Fruit fly (Drosophila melanogaster) whole organism: ENCODE measurements around the gene CkIIalpha-i3.

Experiments
- CG8478 ChIP-seq: fragments of >200 bp; optimal IDR thresholded peaks from 2 replicates; lab custom pipeline; 2018; ENCODE audit warnings: inconsistent platforms
- Dll ChIP-seq: fragments of >200 bp; optimal IDR thresholded peaks from 2 replicates; lab custom pipeline; 2017
- EcR ChIP-seq, 2 experiments: fragments of >200 bp; optimal IDR thresholded peaks; 2 replicates each; lab custom pipeline; 2017; ENCODE audit warnings: missing biosample characterization in 2 of 2, missing genetic modification characterization in 2 of 2, missing genetic modification reagents in 2 of 2
- pan ChIP-seq: fragments of >200 bp; optimal IDR thresholded peaks from 2 replicates; lab custom pipeline; 2017
- psq ChIP-seq: fragments of >200 bp; optimal IDR thresholded peaks from 2 replicates; lab custom pipeline; 2017
- usp ChIP-seq: fragments of >200 bp; optimal IDR thresholded peaks from 2 replicates; lab custom pipeline; 2017; ENCODE audit warnings: missing biosample characterization, missing genetic modification characterization, mixed read lengths

The CkIIalpha-i3 gene

DNA sequence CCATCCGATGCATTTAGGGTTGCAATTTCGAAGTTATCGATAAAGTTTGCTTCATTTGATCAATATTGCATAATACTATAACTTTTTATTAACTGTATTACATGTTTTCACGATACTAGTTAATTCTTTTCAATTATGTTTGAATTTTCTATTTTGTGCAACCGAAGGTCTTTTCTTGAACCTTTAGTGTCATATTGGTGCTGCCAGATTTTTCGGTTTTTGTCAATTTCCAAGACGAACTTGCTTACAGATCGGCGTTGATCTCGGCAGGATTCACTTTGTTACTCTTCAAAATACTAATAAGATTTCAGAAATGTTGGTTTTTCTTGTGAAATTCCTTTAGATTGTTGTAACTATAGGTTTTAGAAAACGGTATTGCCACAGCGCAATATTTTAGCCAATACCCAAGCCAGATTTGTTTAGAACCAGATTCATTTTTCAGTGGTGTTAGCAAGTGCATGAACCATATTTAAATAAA is at the start of gene CkIIalpha-i3:
Gene CkIIalpha-i3, minus strand, starts transcription at position 263 of the 478 bp plus-strand sequence.
- TF ChIP-seq pan (lab: Kevin White, UChicago) (no peak), psq (no peak), Dll (lab: Kevin White, UChicago) (no peak), usp (GFP tag; lab: Kevin White, UChicago) (no peak), EcR (GFP tag; optimal IDR thresholded peaks at IDR 0.05; lab: Kevin White, UChicago) (no peak), CG8478 (lab: Kevin White, UChicago) (no peak)

DNA sequence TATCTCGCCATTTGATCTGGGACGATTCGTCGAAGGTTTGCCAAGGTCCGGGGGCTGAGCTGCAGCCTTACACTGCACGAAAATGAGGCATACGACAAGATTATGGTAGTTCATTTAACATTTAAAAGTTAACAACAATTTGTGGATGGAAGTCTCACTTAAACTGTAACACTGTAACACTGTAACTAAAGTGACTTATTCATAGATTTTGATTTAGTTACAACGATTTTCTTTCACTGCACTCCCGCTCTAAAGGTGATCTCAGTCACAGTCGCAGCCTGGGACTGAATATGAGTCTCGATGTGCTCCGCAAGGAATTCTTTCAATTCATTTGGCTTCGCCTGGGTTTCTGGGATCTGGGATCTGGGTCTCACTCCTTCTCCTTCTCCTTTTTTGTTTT is 49.8 kb upstream of the CkIIalpha-i3 start:
- TF ChIP-seq EcR (GFP tag; optimal IDR thresholded peaks at IDR 0.05; lab: Kevin White, UChicago) = no peak
- no peak for TF ChIP-seq psq

DNA sequence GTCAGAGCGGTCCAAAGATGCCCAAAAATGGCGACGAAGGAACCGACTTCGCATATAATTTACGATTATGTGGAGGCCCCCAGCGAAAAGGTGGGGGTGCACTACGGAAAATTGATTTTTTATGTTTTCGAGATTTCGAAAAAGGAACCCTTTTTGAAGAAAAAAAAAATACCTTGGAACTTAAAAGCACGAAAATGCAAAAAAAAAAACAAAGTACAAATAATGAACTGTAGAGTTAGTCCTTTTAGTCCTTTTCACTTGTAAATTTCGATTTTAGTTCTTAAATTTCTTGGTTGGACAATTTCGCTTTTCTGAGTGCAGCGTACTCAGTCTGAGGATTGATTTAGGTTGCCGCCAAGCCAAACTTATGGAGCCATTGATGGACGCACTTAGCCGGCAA is 48.1 kb upstream of the CkIIalpha-i3 start:
- TF ChIP-seq usp (GFP tag; lab: Kevin White, UChicago) (no peak), EcR (GFP tag; optimal IDR thresholded peaks at IDR 0.05; lab: Kevin White, UChicago) (no peak), CG8478 (lab: Kevin White, UChicago) (no peak), psq (no peak), Dll (lab: Kevin White, UChicago) (no peak), pan (lab: Kevin White, UChicago) (no peak)

DNA sequence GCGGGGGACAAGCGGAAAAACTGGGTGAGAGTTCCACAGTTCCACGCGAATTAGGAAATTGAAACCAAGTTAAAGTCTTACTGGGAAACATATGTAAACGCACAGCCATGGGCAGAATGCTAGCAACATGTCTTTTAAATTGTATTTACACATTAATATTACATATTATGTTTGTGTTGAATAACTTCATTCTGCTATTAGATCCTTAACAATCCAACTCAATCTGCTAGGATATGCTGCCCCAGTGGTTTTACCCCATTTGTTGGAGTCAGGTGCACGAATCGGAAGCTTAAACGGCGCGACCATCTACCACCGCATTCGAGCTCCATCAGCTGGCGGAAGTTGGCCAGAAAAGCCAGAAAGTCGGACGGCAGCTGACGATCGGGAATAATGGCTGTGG is 46.0 kb upstream of the CkIIalpha-i3 start:
- TF ChIP-seq EcR (GFP tag; optimal IDR thresholded peaks at IDR 0.05; lab: Kevin White, UChicago) (no peak), psq (no peak), usp (GFP tag; lab: Kevin White, UChicago) (no peak), pan (lab: Kevin White, UChicago) (no peak), Dll (lab: Kevin White, UChicago) (no peak), CG8478 (lab: Kevin White, UChicago) (no peak)

DNA sequence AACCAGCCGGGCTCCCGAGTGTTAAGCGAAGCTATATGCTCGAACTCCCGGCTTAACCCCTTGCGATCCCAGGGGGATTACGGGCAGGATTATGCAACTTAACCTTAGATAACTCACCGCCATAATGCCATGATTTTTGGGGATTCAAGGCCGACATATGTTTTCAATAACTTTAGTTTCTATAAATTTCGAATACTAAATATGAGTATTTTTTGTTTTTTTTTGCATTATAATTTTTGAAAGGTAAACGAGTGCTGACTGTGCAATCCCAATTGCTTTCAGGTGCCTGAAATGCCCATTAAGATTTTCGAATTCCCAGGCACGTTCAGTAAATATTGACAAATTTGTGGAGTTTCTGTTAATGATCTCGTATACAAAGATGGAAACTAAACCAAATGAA is 44.9 kb upstream of the CkIIalpha-i3 start, which contains the start of gene hng3:
Gene hng3, minus strand, starts transcription at position 231 of the 400 bp plus-strand sequence.
- no peak for TF ChIP-seq EcR (GFP tag; optimal IDR thresholded peaks at IDR 0.05; lab: Kevin White, UChicago)
- no peak for TF ChIP-seq psq
- no peak for TF ChIP-seq usp (GFP tag; lab: Kevin White, UChicago)
- TF ChIP-seq CG8478 (lab: Kevin White, UChicago) = no peak
- no peak for TF ChIP-seq Dll (lab: Kevin White, UChicago)
- TF ChIP-seq pan (lab: Kevin White, UChicago) = no peak

DNA sequence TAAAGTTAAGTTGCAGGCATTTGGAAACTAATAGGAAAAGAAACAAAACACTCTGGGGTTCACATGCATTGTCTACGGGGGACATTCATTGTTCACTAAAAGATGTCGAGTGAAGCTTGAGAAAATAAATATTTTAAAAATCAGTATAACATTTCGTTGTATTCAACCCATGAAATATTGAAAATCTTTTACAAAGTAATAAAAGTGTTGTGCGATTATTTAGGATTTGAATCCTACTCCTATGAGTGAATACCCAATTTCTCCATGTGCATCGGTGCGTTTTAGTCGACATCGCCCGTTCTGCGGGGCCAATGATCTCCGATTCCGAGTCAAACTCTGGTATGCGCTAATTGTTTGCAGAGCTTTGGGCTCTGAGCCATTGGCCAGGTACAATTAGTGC is 44.2 kb upstream of the CkIIalpha-i3 start:
- no peak for TF ChIP-seq usp (GFP tag; lab: Kevin White, UChicago)
- peak in 1 of 2 experiments; percentile 7 for TF ChIP-seq EcR (GFP tag; optimal IDR thresholded peaks at IDR 0.05; lab: Kevin White, UChicago)

DNA sequence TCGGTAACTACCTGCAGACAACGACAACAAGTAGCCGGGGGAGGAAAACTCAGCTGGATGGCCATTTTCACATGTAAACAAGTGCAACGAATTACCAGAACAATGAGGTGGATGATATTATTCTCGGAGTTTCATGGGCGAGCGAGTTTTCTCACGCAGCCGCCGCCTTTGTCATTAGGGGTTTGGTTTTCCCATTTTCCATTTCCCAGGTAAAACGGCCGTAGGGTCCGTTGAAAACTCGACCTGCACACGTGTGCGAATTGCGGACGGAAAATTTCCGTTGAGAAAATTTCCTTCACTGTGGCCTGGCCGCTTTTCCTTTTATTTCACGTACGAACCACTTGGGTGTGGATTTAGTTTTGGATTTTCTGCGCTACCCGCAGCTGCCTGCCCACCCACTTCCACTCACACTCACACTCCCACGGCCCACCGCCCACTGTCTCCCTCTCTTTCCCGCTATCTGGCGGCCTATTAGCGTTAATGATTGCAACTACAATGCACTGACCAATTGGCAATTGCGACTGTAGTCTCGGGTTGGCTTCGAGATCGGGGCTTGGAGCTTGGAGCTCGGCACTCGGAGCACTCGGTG is 43.3 kb upstream of the CkIIalpha-i3 start:
- TF ChIP-seq usp (GFP tag; lab: Kevin White, UChicago) = no peak
- no peak for TF ChIP-seq pan (lab: Kevin White, UChicago)
- TF ChIP-seq psq = no peak
- TF ChIP-seq EcR (GFP tag; optimal IDR thresholded peaks at IDR 0.05; lab: Kevin White, UChicago) = no peak
- TF ChIP-seq CG8478 (lab: Kevin White, UChicago) = no peak
- no peak for TF ChIP-seq Dll (lab: Kevin White, UChicago)

DNA sequence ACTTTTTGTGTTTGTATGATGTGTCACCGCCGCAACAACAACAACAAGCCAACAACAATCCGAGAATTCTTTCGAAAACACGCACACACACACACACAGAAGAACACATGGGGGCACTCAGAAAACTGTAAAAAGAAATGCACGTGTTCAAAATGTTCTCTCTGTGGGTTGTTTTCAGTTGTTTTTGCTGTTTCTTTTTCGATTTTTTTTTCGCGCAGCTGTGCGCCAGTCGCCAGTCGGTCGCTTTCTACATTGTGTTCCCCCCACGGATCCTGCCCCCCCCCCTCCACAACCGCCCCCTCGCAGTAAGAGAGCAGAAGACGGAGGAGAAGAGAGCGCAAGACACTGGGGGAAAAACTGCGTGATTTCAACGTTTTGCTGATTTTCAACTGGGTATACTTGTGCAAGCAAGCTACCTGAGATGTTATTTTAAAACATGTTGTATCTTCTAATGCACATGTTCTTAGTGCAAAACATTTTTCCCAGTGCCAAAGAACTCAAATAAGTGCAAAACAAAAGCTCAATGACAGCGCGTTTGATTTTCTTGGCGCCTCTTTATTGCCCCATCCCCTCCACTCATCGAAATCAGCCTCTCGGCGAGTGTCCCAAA is 41.2 kb upstream of the CkIIalpha-i3 start:
- no peak for TF ChIP-seq EcR (GFP tag; optimal IDR thresholded peaks at IDR 0.05; lab: Kevin White, UChicago)
- no peak for TF ChIP-seq pan (lab: Kevin White, UChicago)
- no peak for TF ChIP-seq usp (GFP tag; lab: Kevin White, UChicago)
- no peak for TF ChIP-seq CG8478 (lab: Kevin White, UChicago)

DNA sequence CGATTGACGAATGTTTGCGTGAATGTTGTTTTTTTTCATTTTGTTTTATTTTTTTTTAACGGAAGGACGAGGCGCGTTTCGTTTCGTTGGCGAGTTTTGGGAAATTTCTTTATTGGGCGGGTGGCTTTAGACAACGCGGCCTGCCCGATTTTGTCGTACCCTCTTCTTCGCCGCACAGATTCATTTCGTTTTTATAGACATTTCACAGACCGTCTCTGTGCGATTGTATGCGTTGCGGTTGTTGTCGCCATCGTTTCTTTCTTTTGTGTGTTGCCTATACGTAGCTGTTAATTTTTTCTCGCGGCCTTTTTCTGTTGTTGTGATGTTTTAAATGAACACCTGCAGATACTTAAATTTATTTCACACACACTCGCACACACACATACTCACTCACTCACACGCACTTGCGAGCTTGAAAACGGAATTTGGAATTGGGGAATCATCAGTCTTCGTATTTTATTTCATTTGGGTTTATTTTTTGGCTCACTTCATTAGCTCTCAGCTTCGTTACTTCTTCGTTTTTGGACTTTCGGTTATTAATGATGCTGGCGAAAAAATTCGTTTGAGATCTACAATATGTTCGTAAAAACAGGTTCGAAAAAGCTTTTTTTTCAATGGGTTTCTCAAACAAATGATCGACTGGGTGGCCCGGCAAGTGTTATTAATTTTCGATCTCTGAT is 40.3 kb upstream of the CkIIalpha-i3 start:
- TF ChIP-seq Dll (lab: Kevin White, UChicago) (no peak), psq (no peak), usp (GFP tag; lab: Kevin White, UChicago) (no peak), CG8478 (lab: Kevin White, UChicago) (no peak), EcR (GFP tag; optimal IDR thresholded peaks at IDR 0.05; lab: Kevin White, UChicago) (no peak), pan (lab: Kevin White, UChicago) (no peak)

DNA sequence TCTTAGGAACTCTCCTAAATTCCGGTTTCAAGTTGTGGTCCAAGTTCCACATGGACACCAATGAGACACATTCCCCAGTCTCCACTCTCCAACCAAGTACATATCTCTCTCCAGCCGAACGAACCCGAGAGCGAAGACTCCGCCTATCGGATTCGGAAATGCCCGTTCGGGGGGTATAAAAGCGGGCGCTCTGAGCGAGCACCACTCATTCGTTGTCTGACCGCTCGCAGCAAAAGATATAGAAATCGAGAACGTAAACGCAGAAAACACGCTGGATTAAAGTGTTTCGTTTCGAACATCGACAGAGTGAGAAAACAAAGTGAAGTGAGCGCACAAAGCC is 38.8 kb upstream of the CkIIalpha-i3 start, which contains the start of gene emc:
Gene emc, plus strand, starts transcription at position 202 of the 340 bp plus-strand sequence.
- TF ChIP-seq Dll (lab: Kevin White, UChicago) (peak; percentile 10), CG8478 (lab: Kevin White, UChicago) (no peak)

DNA sequence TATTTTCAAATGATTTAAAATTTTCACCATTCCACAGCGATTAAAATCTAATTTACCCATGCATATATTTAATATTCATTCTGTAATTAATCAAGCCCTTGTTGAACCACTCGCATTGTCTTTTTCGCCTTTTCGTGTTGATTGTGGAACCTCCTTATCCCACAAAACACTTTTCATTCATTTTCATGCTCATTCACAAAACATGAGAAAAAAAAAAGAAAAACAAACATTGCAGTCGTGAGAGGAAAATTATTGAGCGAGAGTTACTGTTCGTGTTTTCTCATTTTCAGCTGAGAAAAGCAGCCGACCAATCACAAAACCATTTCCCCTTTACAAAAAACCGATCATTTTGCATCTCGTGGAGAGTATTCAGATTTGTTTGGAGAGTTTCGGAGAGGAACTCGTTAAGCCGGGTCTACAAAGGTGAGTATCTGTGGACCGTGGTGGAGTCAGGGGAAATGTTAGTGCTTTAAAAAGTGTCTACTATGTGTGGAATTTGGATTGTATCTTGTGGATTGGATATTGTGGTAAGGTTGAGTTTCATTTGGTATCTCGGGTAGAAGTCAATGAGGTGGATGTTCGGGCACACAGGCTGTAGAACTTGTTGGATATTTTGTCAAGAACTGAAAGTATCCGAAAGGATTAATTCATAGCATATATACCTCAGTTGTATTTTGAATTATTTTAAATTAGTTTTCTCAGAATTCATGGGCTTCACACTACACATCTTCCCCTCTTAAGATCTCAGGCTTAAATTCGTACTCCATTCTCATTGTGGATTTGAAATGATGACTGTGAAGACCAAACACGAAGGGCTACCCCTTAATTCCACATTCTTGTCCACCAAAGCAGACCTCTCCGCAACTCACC is 38.2 kb upstream of the CkIIalpha-i3 start:
- TF ChIP-seq psq (no peak), usp (GFP tag; lab: Kevin White, UChicago) (no peak), Dll (lab: Kevin White, UChicago) (no peak), CG8478 (lab: Kevin White, UChicago) (no peak), pan (lab: Kevin White, UChicago) (no peak), EcR (GFP tag; optimal IDR thresholded peaks at IDR 0.05; lab: Kevin White, UChicago) (no peak)
